Worm (Caenorhabditis elegans): ENCODE results near the gene glr-5.
A peak's percentile ranks its signal among the peaks of the same experiment; 100 is the strongest.

glr-5 gene

ce11 chrV:8758618-8759017 lies 42.3 kb downstream of the glr-5 start, which contains the start of gene B0507.7:
B0507.7 (minus strand) TSS chrV:8758718.
- no peak for TF ChIP-seq attf-4 (tag; optimal IDR thresholded peaks at IDR 0.05)
- TF ChIP-seq F44E2.7 (GFP tag; IDR thresholded peaks at IDR 0.05): no peak
- no peak for TF ChIP-seq nhr-111 (GFP tag; optimal IDR thresholded peaks at IDR 0.05)
- no peak for TF ChIP-seq lin-29 (GFP tag; IDR thresholded peaks at IDR 0.05)
- TF ChIP-seq hif-1 (tag; optimal IDR thresholded peaks at IDR 0.05): no peak
- TF ChIP-seq lir-3 (tag; optimal IDR thresholded peaks at IDR 0.05): no peak

ce11 chrV:8760416-8760815 lies 44.1 kb downstream of the glr-5 start, which contains the start of gene ddn-1:
ddn-1 (minus strand) TSS chrV:8760516.
- TF ChIP-seq sdz-12 (GFP tag; optimal IDR thresholded peaks at IDR 0.05) (no peak), mep-1 (tag; optimal IDR thresholded peaks at IDR 0.05) (no peak), ctbp-1 (GFP tag; IDR thresholded peaks at IDR 0.05) (no peak), pqm-1 (tag; optimal IDR thresholded peaks at IDR 0.05) (no peak)

ce11 chrV:8762861-8763260 lies 46.6 kb downstream of the glr-5 start, which contains the start of gene B0507.8:
B0507.8 (minus strand) TSS chrV:8762961.
- no peak for TF ChIP-seq tag-97 (GFP tag; IDR thresholded peaks at IDR 0.05)

DNA sequence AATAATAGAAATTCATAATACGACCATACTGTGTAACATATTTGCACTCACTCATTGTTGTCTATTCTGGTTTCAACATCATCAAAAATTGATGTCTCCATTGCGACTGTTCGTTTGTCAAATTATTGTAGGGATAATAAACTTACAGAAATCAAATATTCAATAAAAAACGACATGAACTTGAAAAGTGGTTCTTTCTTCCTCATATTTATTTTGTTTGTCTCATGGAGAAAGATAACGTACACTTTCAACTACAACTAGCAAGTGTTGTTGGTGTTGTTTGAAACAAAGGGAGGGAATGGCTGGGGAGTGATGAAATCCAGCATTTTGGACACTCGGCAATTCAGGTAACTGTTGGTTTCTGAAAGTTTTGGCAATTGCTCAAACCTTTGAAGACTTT lies 49.6 kb downstream of the glr-5 start, which contains the start of gene B0507.9:
Gene B0507.9, minus strand, starts transcription at position 101 of the 400 bp plus-strand sequence.
- TF ChIP-seq F49E8.2 (tag; optimal IDR thresholded peaks at IDR 0.05; ENCODE audit: borderline replicate concordance) (no peak), hlh-11 (tag; optimal IDR thresholded peaks at IDR 0.05) (no peak), ceh-32 (tag; optimal IDR thresholded peaks at IDR 0.05; ENCODE audit: poor library complexity) (no peak), egl-27 (tag; optimal IDR thresholded peaks at IDR 0.05) (no peak), nhr-11 (tag; optimal IDR thresholded peaks at IDR 0.05) (no peak), dpl-1 (GFP tag; optimal IDR thresholded peaks at IDR 0.05) (no peak), T26A8.4 (GFP tag; IDR thresholded peaks at IDR 0.05) (no peak), ctbp-1 (GFP tag; IDR thresholded peaks at IDR 0.05) (no peak), hmg-1.1 (GFP tag; IDR thresholded peaks at IDR 0.05) (no peak), zfp-2 (tag; optimal IDR thresholded peaks at IDR 0.05) (no peak), lir-3 (tag; optimal IDR thresholded peaks at IDR 0.05) (no peak), F10B5.3 (tag; optimal IDR thresholded peaks at IDR 0.05) (no peak), unc-62 (GFP tag; optimal IDR thresholded peaks at IDR 0.05 in 1 of 2) (no peak), unc-62 (tag; optimal IDR thresholded peaks at IDR 0.05) (no peak), daf-16 (GFP tag; optimal IDR thresholded peaks at IDR 0.05) (no peak), daf-16 (tag; optimal IDR thresholded peaks at IDR 0.05) (no peak), dve-1 (tag; optimal IDR thresholded peaks at IDR 0.05; ENCODE audit: insufficient read depth) (no peak), nhr-42 (GFP tag; IDR thresholded peaks at IDR 0.05) (no peak), zip-2 (tag; optimal IDR thresholded peaks at IDR 0.05) (no peak), fkh-10 (GFP tag; optimal IDR thresholded peaks at IDR 0.05) (no peak), lin-15B (tag; optimal IDR thresholded peaks at IDR 0.05) (no peak)

DNA sequence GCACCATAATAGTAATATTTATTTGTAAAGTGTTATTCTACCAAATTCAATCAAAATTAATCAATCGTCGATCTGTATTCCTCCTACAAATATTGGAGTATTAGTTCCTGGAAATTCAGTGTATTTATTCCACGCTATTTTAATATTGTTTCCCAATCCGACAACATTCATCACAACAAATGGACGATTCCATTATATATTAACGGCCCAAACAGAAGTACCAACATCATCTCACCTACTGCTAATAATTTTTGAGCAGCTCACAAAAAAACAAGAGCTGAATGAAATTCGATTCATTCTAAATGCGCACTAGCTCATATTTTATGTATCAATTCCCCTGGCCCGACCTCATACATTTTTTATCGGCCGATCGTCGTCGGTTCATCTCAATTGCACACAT lies 50.7 kb downstream of the glr-5 start:
- no peak for TF ChIP-seq nhr-10 (tag; optimal IDR thresholded peaks at IDR 0.05)
- TF ChIP-seq hlh-11 (tag; optimal IDR thresholded peaks at IDR 0.05): no peak
- peak in 1 of 2 experiments; percentile 15 for TF ChIP-seq unc-62 (GFP tag; optimal IDR thresholded peaks at IDR 0.05 in 1 of 2)
- TF ChIP-seq unc-62 (tag; optimal IDR thresholded peaks at IDR 0.05): no peak
- peak; percentile 90 for TF ChIP-seq aha-1 (tag)

- no peak for TF ChIP-seq hmg-1.1 (GFP tag; IDR thresholded peaks at IDR 0.05)
- no peak for TF ChIP-seq cey-2 (tag; optimal IDR thresholded peaks at IDR 0.05; ENCODE audit: borderline replicate concordance, insufficient read depth)
- no peak for TF ChIP-seq tag-97 (GFP tag; IDR thresholded peaks at IDR 0.05)
- TF ChIP-seq dmd-6 (GFP tag; IDR thresholded peaks at IDR 0.05): peak; percentile 18; the same call in 1 of the 2 replicates
- TF ChIP-seq pqm-1 (tag; optimal IDR thresholded peaks at IDR 0.05): peak; percentile 85
- no peak for TF ChIP-seq daf-16 (GFP tag; optimal IDR thresholded peaks at IDR 0.05)
- TF ChIP-seq daf-16 (tag; optimal IDR thresholded peaks at IDR 0.05): peak; percentile 92
- no peak for TF ChIP-seq unc-130 (GFP tag; optimal IDR thresholded peaks at IDR 0.05)
- peak; percentile 79 for TF ChIP-seq php-3 (GFP tag; IDR thresholded peaks at IDR 0.05)
- 0 out of 2 replicates have a peak, but pooled peaks have one; percentile 25 for TF ChIP-seq lin-1 (GFP tag; IDR thresholded peaks at IDR 0.05)
- peak; percentile 51 for TF ChIP-seq nhr-77 (tag; optimal IDR thresholded peaks at IDR 0.05)
- peak; percentile 55 for TF ChIP-seq dve-1 (tag; optimal IDR thresholded peaks at IDR 0.05; ENCODE audit: insufficient read depth)
- TF ChIP-seq T26A8.4 (GFP tag; IDR thresholded peaks at IDR 0.05): no peak
- TF ChIP-seq spr-3 (GFP tag; optimal IDR thresholded peaks at IDR 0.05): no peak
- TF ChIP-seq arid-1 (GFP tag; conservative IDR thresholded peaks at IDR 0.05): no peak
- peak; percentile 62 for TF ChIP-seq nhr-28 (tag; optimal IDR thresholded peaks at IDR 0.05)
- peak; percentile 18; the same call in 1 of the 2 replicates for TF ChIP-seq tra-1 (GFP tag; IDR thresholded peaks at IDR 0.05)
Measured at ce11 chrV:8767493-8767892, 51.2 kb downstream of the glr-5 start.

All from whole organism, L4 larva.